Worm (Caenorhabditis elegans): Measurements from ENCODE around the gene Y105C5B.18.

Y105C5B.18 gene

ce11 chrIV:15962801-15963200, 1.6 kb upstream of the Y105C5B.18 start, which contains the start of gene Y105C5B.17:
Y105C5B.17 (plus strand) TSS chrIV:15963101.
- TF ChIP-seq mdl-1 (tag; optimal IDR thresholded peaks at IDR 0.05) (no peak), sem-4 (tag; optimal IDR thresholded peaks at IDR 0.05) (no peak), alr-1 (tag; optimal IDR thresholded peaks at IDR 0.05) (no peak), nhr-21 (tag; optimal IDR thresholded peaks at IDR 0.05) (no peak), snpc-4 (tag; optimal IDR thresholded peaks at IDR 0.05) (no peak), unc-55 (GFP tag; optimal IDR thresholded peaks at IDR 0.05) (no peak), nhr-12 (tag; optimal IDR thresholded peaks at IDR 0.05) (no peak), blmp-1 (tag; optimal IDR thresholded peaks at IDR 0.05; ENCODE audit: insufficient read depth) (no peak), lsy-2 (tag; optimal IDR thresholded peaks at IDR 0.05) (no peak), sma-3 (GFP tag; optimal IDR thresholded peaks at IDR 0.05) (no peak)

DNA sequence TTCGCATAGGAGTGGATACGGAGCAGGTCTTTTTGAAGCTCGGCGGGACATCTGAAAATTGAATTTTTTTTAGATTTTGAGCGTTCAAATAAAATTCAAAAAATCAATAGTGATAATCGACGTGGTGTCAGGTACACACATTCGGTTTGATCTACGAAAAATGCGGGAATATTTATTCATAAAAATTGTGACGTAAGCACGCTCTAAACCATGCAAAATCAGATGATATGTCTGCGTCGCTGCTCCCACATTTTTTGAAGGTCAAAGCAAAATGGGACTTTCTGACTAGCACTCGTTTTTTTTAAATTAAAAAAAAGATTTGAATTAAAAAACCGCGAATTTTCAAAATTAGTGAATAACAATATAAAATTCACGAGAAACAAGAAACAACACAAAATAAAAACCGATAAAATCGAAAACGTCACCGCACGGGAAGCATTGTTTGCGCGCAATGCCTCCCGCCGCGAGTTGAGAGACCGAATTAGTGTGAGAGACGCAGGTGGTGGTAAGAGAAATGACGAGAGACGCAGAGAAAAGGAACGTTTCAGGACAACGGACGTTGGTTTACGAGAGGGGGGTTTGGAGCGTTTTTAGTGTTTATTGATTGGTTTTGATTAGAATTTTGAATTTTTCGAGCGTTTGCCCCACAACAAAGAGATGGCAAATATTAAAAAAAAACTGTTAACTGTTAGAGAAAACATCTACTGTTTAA, 19.7 kb downstream of the Y105C5B.18 start, which contains the start of gene Y105C5B.19:
Y105C5B.19 (minus strand) TSS at position 51 of the 712 bp plus-strand sequence.
- TF ChIP-seq unc-62 (GFP tag; optimal IDR thresholded peaks at IDR 0.05) (no peak), ZK546.5 (tag; optimal IDR thresholded peaks at IDR 0.05) (no peak), F13H6.1 (tag; optimal IDR thresholded peaks at IDR 0.05) (peak; percentile 40), nhr-21 (tag; optimal IDR thresholded peaks at IDR 0.05) (no peak), nhr-10 (tag; optimal IDR thresholded peaks at IDR 0.05) (no peak), alr-1 (tag; optimal IDR thresholded peaks at IDR 0.05) (no peak), sem-4 (tag; optimal IDR thresholded peaks at IDR 0.05) (no peak), nhr-12 (tag; optimal IDR thresholded peaks at IDR 0.05) (no peak), nhr-23 (tag; optimal IDR thresholded peaks at IDR 0.05) (no peak), nhr-6 (tag; optimal IDR thresholded peaks at IDR 0.05) (no peak), mdl-1 (tag; optimal IDR thresholded peaks at IDR 0.05) (no peak), peb-1 (tag; optimal IDR thresholded peaks at IDR 0.05) (no peak), lin-39 (tag; optimal IDR thresholded peaks at IDR 0.05) (no peak), nhr-25 (tag; optimal IDR thresholded peaks at IDR 0.05) (no peak), gmeb-1 (tag; optimal IDR thresholded peaks at IDR 0.05) (no peak), fos-1 (tag; optimal IDR thresholded peaks at IDR 0.05) (no peak), zag-1 (tag; optimal IDR thresholded peaks at IDR 0.05) (no peak), mbf-1 (tag; optimal IDR thresholded peaks at IDR 0.05) (no peak), sma-3 (GFP tag; optimal IDR thresholded peaks at IDR 0.05) (no peak), blmp-1 (tag; optimal IDR thresholded peaks at IDR 0.05; ENCODE audit: insufficient read depth) (no peak), R02D3.7 (tag; optimal IDR thresholded peaks at IDR 0.05) (no peak), ceh-16 (tag; optimal IDR thresholded peaks at IDR 0.05) (no peak), lin-13 (GFP tag; optimal IDR thresholded peaks at IDR 0.05) (peak; percentile 50), skn-1 (tag; optimal IDR thresholded peaks at IDR 0.05) (no peak), egl-27 (tag; optimal IDR thresholded peaks at IDR 0.05) (no peak), ztf-1 (GFP tag; conservative IDR thresholded peaks at IDR 0.05) (no peak), aly-2 (tag; optimal IDR thresholded peaks at IDR 0.05) (no peak), crh-2 (tag; optimal IDR thresholded peaks at IDR 0.05) (peak; percentile 42), C34F6.9 (tag; optimal IDR thresholded peaks at IDR 0.05) (peak; percentile 72), Y55F3AM.14 (GFP tag; optimal IDR thresholded peaks at IDR 0.05) (no peak), elt-1 (tag; optimal IDR thresholded peaks at IDR 0.05) (no peak), lin-11 (tag; optimal IDR thresholded peaks at IDR 0.05) (peak; percentile 19), ztf-11 (tag; optimal IDR thresholded peaks at IDR 0.05) (no peak), unc-39 (tag; optimal IDR thresholded peaks at IDR 0.05) (no peak), mab-5 (tag; optimal IDR thresholded peaks at IDR 0.05) (no peak), lsy-2 (tag; optimal IDR thresholded peaks at IDR 0.05) (no peak), nhr-11 (tag; optimal IDR thresholded peaks at IDR 0.05) (no peak), nhr-237 (tag; optimal IDR thresholded peaks at IDR 0.05) (no peak), ama-1 (optimal IDR thresholded peaks at IDR 0.05) (no peak), snpc-4 (tag; optimal IDR thresholded peaks at IDR 0.05) (no peak), nhr-77 (tag; optimal IDR thresholded peaks at IDR 0.05) (no peak), nhr-129 (tag; optimal IDR thresholded peaks at IDR 0.05) (no peak), ztf-4 (tag; optimal IDR thresholded peaks at IDR 0.05) (no peak), unc-55 (GFP tag; optimal IDR thresholded peaks at IDR 0.05) (peak; percentile 73), dmd-4 (tag; optimal IDR thresholded peaks at IDR 0.05) (no peak), ceh-82 (tag; optimal IDR thresholded peaks at IDR 0.05) (no peak), elt-3 (tag; optimal IDR thresholded peaks at IDR 0.05) (no peak), sma-9 (GFP tag; optimal IDR thresholded peaks at IDR 0.05) (no peak), sma-9 (tag; optimal IDR thresholded peaks at IDR 0.05) (no peak)
